Worm (Caenorhabditis elegans) whole organism, L3 larva: ENCODE measurements around the gene Y39B6A.3.

Experiments
- R02D3.7 ChIP-seq: fragments of 150-350 bp; optimal IDR thresholded peaks from 2 replicates; lab custom pipeline; 2014; ENCODE audit warnings: missing biosample characterization, missing genetic modification characterization
- ZK546.5 ChIP-seq: sonication (generic microtip); optimal IDR thresholded peaks from 2 replicates; lab custom pipeline; 2017; ENCODE audit warnings: missing biosample characterization, missing genetic modification characterization
- aly-2 ChIP-seq: fragments of 150-350 bp; optimal IDR thresholded peaks from 2 replicates; lab custom pipeline; 2014; ENCODE audit warnings: missing biosample characterization, missing genetic modification characterization
- ama-1 ChIP-seq: fragments of 150-350 bp; optimal IDR thresholded peaks from 2 replicates; lab custom pipeline; 2018
- ceh-16 ChIP-seq: sonication (generic microtip); optimal IDR thresholded peaks from 2 replicates; lab custom pipeline; 2017; ENCODE audit warnings: missing biosample characterization, missing genetic modification characterization
- ceh-82 ChIP-seq: fragments of 150-350 bp; optimal IDR thresholded peaks from 2 replicates; lab custom pipeline; 2014; ENCODE audit warnings: missing biosample characterization, missing genetic modification characterization
- ceh-9 ChIP-seq: sonication (generic microtip); optimal IDR thresholded peaks from 2 replicates; lab custom pipeline; 2018; ENCODE audit warnings: missing biosample characterization, missing genetic modification characterization
- daf-12 ChIP-seq: fragments of 150-350 bp; optimal IDR thresholded peaks from 2 replicates; lab custom pipeline; 2014; ENCODE audit warnings: missing biosample characterization, missing genetic modification reagents, missing genetic modification characterization
- egl-5 ChIP-seq: fragments of 150-350 bp; optimal IDR thresholded peaks from 2 replicates; lab custom pipeline; 2017; ENCODE audit warnings: missing biosample characterization, missing genetic modification reagents, missing genetic modification characterization, inconsistent platforms
- elt-1 ChIP-seq: fragments of 150-350 bp; optimal IDR thresholded peaks from 2 replicates; lab custom pipeline; 2014; ENCODE audit warnings: missing biosample characterization, missing genetic modification characterization
- elt-2 ChIP-seq: sonication (generic microtip); optimal IDR thresholded peaks from 2 replicates; lab custom pipeline; 2016; ENCODE audit warnings: missing genetic modification reagents, mild to moderate bottlenecking, missing genetic modification characterization, missing compliant biosample characterization
- elt-3 ChIP-seq, 3 experiments: fragments of 150-350 bp in 1 of 3; sonication (generic microtip) in 2 of 3; optimal IDR thresholded peaks; 2 replicates in 2 of 3; 4 replicates in 1 of 3; lab custom pipeline; 2014 to 2017; ENCODE audit warnings: missing biosample characterization in 3 of 3, missing genetic modification characterization in 3 of 3
- eor-1 ChIP-seq, 2 experiments: fragments of 150-350 bp; optimal IDR thresholded peaks; 2 replicates each; lab custom pipeline; 2014 to 2018; ENCODE audit warnings: missing biosample characterization in 2 of 2, missing genetic modification characterization in 2 of 2
- fkh-2 ChIP-seq: fragments of 150-350 bp; optimal IDR thresholded peaks from 2 replicates; lab custom pipeline; 2014; ENCODE audit warnings: missing biosample characterization, missing genetic modification reagents, missing genetic modification characterization
- fos-1 ChIP-seq: fragments of 150-350 bp; optimal IDR thresholded peaks from 2 replicates; lab custom pipeline; 2014; ENCODE audit warnings: missing biosample characterization, missing genetic modification characterization
- hmg-11 ChIP-seq: sonication (generic microtip); optimal IDR thresholded peaks from 2 replicates; lab custom pipeline; 2016; ENCODE audit warnings: missing genetic modification characterization, missing compliant biosample characterization
- jun-1 ChIP-seq: fragments of 150-350 bp; optimal IDR thresholded peaks from 2 replicates; lab custom pipeline; 2014; ENCODE audit warnings: missing biosample characterization, missing genetic modification reagents, missing genetic modification characterization
- lin-15B ChIP-seq: fragments of 150-350 bp; optimal IDR thresholded peaks from 2 replicates; lab custom pipeline; 2014; ENCODE audit warnings: missing biosample characterization, missing genetic modification characterization
- lin-39 ChIP-seq: fragments of 150-350 bp; optimal IDR thresholded peaks from 2 replicates; lab custom pipeline; 2018; ENCODE audit warnings: missing biosample characterization, missing genetic modification reagents, missing genetic modification characterization
- mdl-1 ChIP-seq: fragments of 150-350 bp; optimal IDR thresholded peaks from 2 replicates; lab custom pipeline; 2014; ENCODE audit warnings: missing biosample characterization, missing genetic modification characterization
- nfya-1 ChIP-seq: sonication (generic microtip); optimal IDR thresholded peaks from 2 replicates; lab custom pipeline; 2017; ENCODE audit warnings: missing genetic modification characterization, mild to moderate bottlenecking, missing compliant biosample characterization, antibody characterized with exemption, moderate library complexity; ENCODE audit not compliant: insufficient read depth
- nhr-11 ChIP-seq: fragments of 150-350 bp; optimal IDR thresholded peaks from 2 replicates; lab custom pipeline; 2014; ENCODE audit warnings: missing biosample characterization, missing genetic modification characterization
- nhr-12 ChIP-seq: fragments of 150-350 bp; optimal IDR thresholded peaks from 2 replicates; lab custom pipeline; 2014; ENCODE audit warnings: missing biosample characterization, missing genetic modification characterization
- nhr-23 ChIP-seq: fragments of 150-350 bp; optimal IDR thresholded peaks from 2 replicates; lab custom pipeline; 2014; ENCODE audit warnings: missing biosample characterization, missing genetic modification reagents, missing genetic modification characterization
- nhr-237 ChIP-seq: fragments of 150-350 bp; optimal IDR thresholded peaks from 2 replicates; lab custom pipeline; 2014; ENCODE audit warnings: missing biosample characterization, missing genetic modification characterization
- nhr-25 ChIP-seq: sonication (generic microtip); optimal IDR thresholded peaks from 2 replicates; lab custom pipeline; 2017; ENCODE audit warnings: missing biosample characterization, missing genetic modification characterization
- nhr-28 ChIP-seq: fragments of 150-350 bp; optimal IDR thresholded peaks from 2 replicates; lab custom pipeline; 2014; ENCODE audit warnings: missing biosample characterization, missing genetic modification characterization
- nhr-43 ChIP-seq: sonication (generic microtip); optimal IDR thresholded peaks from 2 replicates; lab custom pipeline; 2016; ENCODE audit warnings: mild to moderate bottlenecking, missing genetic modification characterization, missing compliant biosample characterization; ENCODE audit not compliant: poor library complexity, severe bottlenecking
- nhr-67 ChIP-seq: fragments of 150-350 bp; optimal IDR thresholded peaks from 2 replicates; lab custom pipeline; 2014; ENCODE audit warnings: missing biosample characterization, missing genetic modification characterization
- nhr-76 ChIP-seq: fragments of 150-350 bp; sonication (generic microtip); optimal IDR thresholded peaks from 5 replicates; lab custom pipeline; 2014; ENCODE audit warnings: missing biosample characterization, missing genetic modification characterization
- nhr-77 ChIP-seq: fragments of 150-350 bp; optimal IDR thresholded peaks from 2 replicates; lab custom pipeline; 2014; ENCODE audit warnings: missing biosample characterization, missing genetic modification characterization
- pha-4 ChIP-seq: fragments of 150-350 bp; optimal IDR thresholded peaks from 2 replicates; lab custom pipeline; 2014; ENCODE audit warnings: missing biosample characterization, missing genetic modification reagents, missing genetic modification characterization
- pqm-1 ChIP-seq: fragments of 150-350 bp; optimal IDR thresholded peaks from 2 replicates; lab custom pipeline; 2017; ENCODE audit warnings: missing biosample characterization, missing genetic modification characterization, inconsistent platforms
- sea-2 ChIP-seq: fragments of 150-350 bp; sonication (generic microtip); optimal IDR thresholded peaks from 4 replicates; lab custom pipeline; 2014; ENCODE audit warnings: missing biosample characterization, missing genetic modification reagents, missing genetic modification characterization
- skn-1 ChIP-seq: fragments of 150-350 bp; optimal IDR thresholded peaks from 2 replicates; lab custom pipeline; 2014; ENCODE audit warnings: missing biosample characterization, missing genetic modification characterization
- unc-39 ChIP-seq: sonication (generic microtip); optimal IDR thresholded peaks from 4 replicates; lab custom pipeline; 2017; ENCODE audit warnings: missing biosample characterization, missing genetic modification characterization
- ztf-11 ChIP-seq: fragments of 150-350 bp; optimal IDR thresholded peaks from 2 replicates; lab custom pipeline; 2014; ENCODE audit warnings: missing biosample characterization, missing genetic modification characterization

The Y39B6A.3 gene

DNA sequence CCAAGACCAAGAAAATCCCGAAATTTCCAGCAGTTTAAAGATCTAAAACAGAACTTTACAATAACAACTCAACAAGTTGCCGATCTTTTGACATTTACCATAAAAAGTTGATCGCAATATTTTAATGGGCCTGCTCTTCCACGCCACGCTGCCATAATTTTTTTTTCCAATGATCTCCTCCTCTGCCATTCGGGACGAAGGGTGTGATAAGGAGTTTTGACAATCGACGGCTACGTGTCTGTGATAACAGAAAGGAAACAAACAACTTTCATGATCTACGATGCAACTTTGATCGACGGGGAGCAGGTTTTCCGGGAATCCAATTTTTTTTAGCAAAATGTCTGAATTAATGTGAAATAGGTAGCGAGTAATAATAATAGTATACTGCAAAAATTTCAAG is 17.1 kb upstream of the Y39B6A.3 start:
- TF ChIP-seq daf-12 (tag; lab: Kevin White, UChicago) (no peak), elt-1 (tag; lab: Kevin White, UChicago) (no peak), skn-1 (no peak), lin-15B (tag; lab: Kevin White, UChicago) (no peak), ZK546.5 (no peak), nhr-237 (tag; lab: Kevin White, UChicago) (no peak), sea-2 (no peak), lin-39 (tag; lab: Kevin White, UChicago) (no peak), nhr-11 (tag; lab: Kevin White, UChicago) (no peak), ztf-11 (tag; lab: Kevin White, UChicago) (no peak), fkh-2 (tag; lab: Kevin White, UChicago) (no peak), jun-1 (tag; lab: Kevin White, UChicago) (no peak), nfya-1 (tag; lab: Kevin White, UChicago) (no peak), pha-4 (tag; lab: Kevin White, UChicago) (peak; percentile 1), aly-2 (tag; lab: Kevin White, UChicago) (no peak), nhr-76 (tag; lab: Kevin White, UChicago) (no peak), nhr-12 (tag; lab: Kevin White, UChicago) (no peak), ceh-16 (no peak), pqm-1 (tag; lab: Kevin White, UChicago) (peak; percentile 71), nhr-28 (no peak), ceh-9 (tag; lab: Kevin White, UChicago) (no peak), nhr-67 (no peak), nhr-43 (tag; lab: Kevin White, UChicago) (no peak), elt-3 (tag; optimal IDR thresholded peaks at IDR 0.05; lab: Kevin White, UChicago) (no peak), nhr-23 (no peak), elt-2 (tag; lab: Kevin White, UChicago) (peak; percentile 92), nhr-25 (tag; lab: Kevin White, UChicago) (no peak)

DNA sequence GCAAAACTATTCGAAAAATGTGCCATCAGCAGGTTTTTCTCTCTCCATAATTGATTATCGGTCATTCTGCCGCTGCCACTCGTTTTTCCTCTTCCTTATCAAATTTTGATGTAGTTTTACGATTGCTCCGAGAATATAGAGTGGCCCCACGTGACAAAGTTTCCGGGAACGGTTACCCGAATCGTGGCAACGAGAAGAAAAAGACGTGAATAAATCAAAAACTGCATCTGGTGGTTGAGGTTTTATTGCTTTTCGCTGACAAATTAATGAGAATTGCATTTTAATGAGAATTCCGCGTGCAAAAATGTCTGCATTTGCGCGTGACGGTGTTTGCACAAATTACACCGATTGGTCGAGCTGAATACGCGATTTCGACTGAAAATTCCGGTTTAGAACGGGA is 15.6 kb upstream of the Y39B6A.3 start:
- TF ChIP-seq lin-15B (tag; lab: Kevin White, UChicago) (no peak), unc-39 (tag; lab: Kevin White, UChicago) (no peak), elt-1 (tag; lab: Kevin White, UChicago) (no peak), nhr-77 (tag; lab: Kevin White, UChicago) (no peak), daf-12 (tag; lab: Kevin White, UChicago) (no peak), lin-39 (tag; lab: Kevin White, UChicago) (no peak), eor-1 (tag; optimal IDR thresholded peaks at IDR 0.05; lab: Kevin White, UChicago) (no peak), ama-1 (lab: Kevin White, UChicago) (no peak), ceh-82 (no peak), nhr-76 (tag; lab: Kevin White, UChicago) (no peak), mdl-1 (no peak), pha-4 (tag; lab: Kevin White, UChicago) (no peak), egl-5 (tag; lab: Kevin White, UChicago) (no peak), ceh-16 (no peak), R02D3.7 (tag; lab: Kevin White, UChicago) (no peak), hmg-11 (tag; lab: Kevin White, UChicago) (no peak), fkh-2 (tag; lab: Kevin White, UChicago) (no peak), jun-1 (tag; lab: Kevin White, UChicago) (peak; percentile 50), skn-1 (no peak), nhr-237 (tag; lab: Kevin White, UChicago) (no peak), nfya-1 (tag; lab: Kevin White, UChicago) (peak; percentile 11), pqm-1 (tag; lab: Kevin White, UChicago) (peak; percentile 93), elt-3 (tag; optimal IDR thresholded peaks at IDR 0.05; lab: Kevin White, UChicago) (no peak), elt-2 (tag; lab: Kevin White, UChicago) (peak; percentile 96)

DNA sequence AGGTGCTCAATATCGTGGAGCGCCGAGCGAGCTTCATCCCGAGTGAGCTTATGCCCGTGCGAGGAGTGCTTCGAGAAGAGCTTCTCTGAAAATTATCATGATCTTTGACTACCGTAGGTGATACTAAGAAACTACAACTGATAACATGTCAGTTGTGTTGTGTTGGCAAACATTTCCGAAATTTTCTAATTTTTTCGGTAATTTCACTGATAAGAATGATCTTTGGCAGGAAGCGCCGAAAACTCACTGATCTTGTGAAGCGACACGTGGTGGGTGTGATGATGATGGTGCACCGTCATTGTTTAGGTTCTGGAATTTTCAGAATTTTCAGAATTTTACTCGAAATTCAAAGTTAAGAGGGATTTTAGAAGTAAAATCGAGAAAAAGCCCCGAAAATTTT is 13.5 kb upstream of the Y39B6A.3 start, which contains the start of gene Y39B6A.1:
TSS of gene Y39B6A.1 (minus strand) at position 309 of the 400 bp plus-strand sequence.
- peak; percentile 81 for TF ChIP-seq elt-2 (tag; lab: Kevin White, UChicago)
- TF ChIP-seq fos-1 (tag; lab: Kevin White, UChicago) = no peak
- peak; percentile 68 for TF ChIP-seq pqm-1 (tag; lab: Kevin White, UChicago)
